Fruit fly (Drosophila melanogaster): Measurements from ENCODE around the gene Msr-110.

Gene Msr-110

DNA sequence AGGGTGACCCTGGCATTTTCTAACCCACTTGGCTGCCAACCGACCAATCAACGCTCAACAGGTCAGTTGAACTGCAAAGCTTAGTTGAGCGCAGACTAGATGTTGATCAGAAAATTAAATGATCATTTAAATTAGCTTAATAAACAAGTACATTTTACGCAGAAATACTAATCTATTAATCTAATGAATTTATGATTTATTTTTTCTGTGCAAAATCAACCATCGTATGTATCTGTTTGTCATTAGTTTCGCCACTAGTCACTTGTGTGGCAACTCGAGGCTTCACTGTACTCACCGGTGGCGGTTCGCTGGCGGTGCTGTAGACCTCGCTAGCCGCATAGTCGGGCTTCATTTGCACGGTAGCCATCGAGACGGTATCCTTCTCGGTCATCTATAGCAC, 605 bp downstream of the Msr-110 start (continued):
- TF ChIP-seq dysf (GFP tag; IDR thresholded peaks at IDR 0.05) (0 out of 3 replicates have a peak, but pooled peaks have one; percentile 6), CG6254 (GFP tag; optimal IDR thresholded peaks at IDR 0.05) (peak; percentile 31), Ptx1 (GFP tag; IDR thresholded peaks at IDR 0.05) (0 out of 2 replicates have a peak, but pooled peaks have one; percentile 11), prd (optimal IDR thresholded peaks at IDR 0.05) (no peak), prd (GFP tag; IDR thresholded peaks at IDR 0.05) (peak; percentile 10; the same call in 1 of the 3 replicates), Med (GFP tag) (peak; percentile 77), disco-r (GFP tag; optimal IDR thresholded peaks at IDR 0.05) (no peak), lola (GFP tag; optimal IDR thresholded peaks at IDR 0.05) (no peak), CG14014 (GFP tag; IDR thresholded peaks at IDR 0.05) (no peak)

DNA sequence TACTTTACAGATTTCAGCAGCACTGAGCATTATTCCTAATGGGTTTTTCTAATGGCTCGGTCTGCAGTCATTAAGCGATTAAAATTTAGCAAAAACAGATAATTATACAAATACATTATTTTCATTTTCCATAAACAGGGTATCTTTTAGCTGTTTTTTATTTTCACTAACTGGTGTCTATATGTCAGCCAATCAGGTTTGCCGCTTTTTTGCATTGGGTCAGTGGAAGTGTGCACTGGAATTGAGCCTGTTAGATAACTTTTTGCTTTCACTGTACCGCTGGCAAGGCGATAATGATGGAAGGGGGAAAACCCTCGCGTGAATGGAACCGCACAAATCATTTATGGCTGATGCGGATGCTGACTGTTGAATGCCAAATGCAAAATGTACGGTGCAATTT, 1.6 kb downstream of the Msr-110 start:
- TF ChIP-seq CG15514 (GFP tag; optimal IDR thresholded peaks at IDR 0.05) (no peak), Med (GFP tag) (peak; percentile 43), CG8388 (GFP tag; optimal IDR thresholded peaks at IDR 0.05) (peak; percentile 62), lilli (GFP tag; optimal IDR thresholded peaks at IDR 0.05) (no peak)

DNA sequence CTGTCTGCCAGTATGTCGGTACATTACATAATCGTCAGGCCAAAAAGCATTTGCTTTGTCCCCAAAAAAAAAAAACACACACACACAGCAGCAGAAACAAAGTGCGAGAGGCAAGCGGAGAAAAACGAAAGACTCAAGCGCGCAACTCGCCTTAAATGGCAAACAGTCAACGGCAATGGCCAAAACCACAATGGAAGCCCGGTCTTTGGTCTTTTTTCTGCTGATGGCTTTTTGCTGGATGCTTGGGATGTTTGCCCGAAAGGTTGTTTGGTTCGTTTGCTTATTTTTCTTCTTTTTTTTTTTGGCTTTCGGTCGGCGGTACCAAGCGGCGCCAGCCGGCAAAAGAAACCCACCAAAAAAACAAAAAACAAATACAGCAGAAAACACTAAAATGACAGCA, 6.1 kb downstream of the Msr-110 start:
- peak in 1 of 2 experiments; percentile 75 for TF ChIP-seq Pdp1 (GFP tag; optimal IDR thresholded peaks at IDR 0.05)
- 0 out of 3 replicates have a peak, but pooled peaks have one; percentile 17 for TF ChIP-seq CG2889 (GFP tag; IDR thresholded peaks at IDR 0.05)
- TF ChIP-seq Drgx (GFP tag; IDR thresholded peaks at IDR 0.05): peak; percentile 31; the same call in 1 of the 2 replicates
- no peak for TF ChIP-seq Awh (GFP tag; IDR thresholded peaks at IDR 0.05)
- 0 out of 2 replicates have a peak, but pooled peaks have one; percentile 10 for TF ChIP-seq CG9932 (GFP tag; IDR thresholded peaks at IDR 0.05)
- TF ChIP-seq chinmo (GFP tag; IDR thresholded peaks at IDR 0.05; ENCODE audit: partially characterized antibody): 0 out of 4 replicates have a peak, but pooled peaks have one; percentile 39

DNA sequence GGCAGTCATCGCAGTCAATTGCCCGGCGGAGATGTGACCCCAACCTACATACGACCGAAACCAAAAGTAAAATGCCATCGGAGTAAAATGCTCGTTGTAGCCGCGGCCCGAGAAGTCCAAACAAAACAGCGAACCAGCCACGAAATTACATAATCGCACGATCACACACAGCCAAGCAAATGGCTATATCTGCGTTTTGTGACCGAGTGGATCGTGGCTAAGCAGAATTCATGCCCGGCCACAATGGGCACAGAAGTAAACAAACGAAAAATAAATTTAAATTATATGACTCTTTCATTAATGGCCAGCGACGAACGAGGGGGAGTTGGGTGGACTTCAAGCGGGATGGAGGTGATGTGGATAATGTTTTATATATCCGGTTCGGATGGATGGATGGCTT, 7.4 kb downstream of the Msr-110 start:
- TF ChIP-seq CG14965 (GFP tag; optimal IDR thresholded peaks at IDR 0.05; ENCODE audit: borderline replicate concordance): no peak
- TF ChIP-seq CG17385 (GFP tag; optimal IDR thresholded peaks at IDR 0.05): no peak
- no peak for TF ChIP-seq CG31441 (GFP tag; IDR thresholded peaks at IDR 0.05)
- TF ChIP-seq CG12769 (tag; optimal IDR thresholded peaks at IDR 0.05): peak; percentile 88
- no peak for TF ChIP-seq Lim3 (GFP tag; IDR thresholded peaks at IDR 0.05)
- no peak for TF ChIP-seq CG17829 (tag; optimal IDR thresholded peaks at IDR 0.05)
- TF ChIP-seq insv (GFP tag; optimal IDR thresholded peaks at IDR 0.05): no peak
- peak; percentile 63 for TF ChIP-seq Deaf1 (tag; optimal IDR thresholded peaks at IDR 0.05)
- no peak for TF ChIP-seq dysf (GFP tag; IDR thresholded peaks at IDR 0.05)
- no peak for TF ChIP-seq chn (GFP tag; optimal IDR thresholded peaks at IDR 0.05)
- no peak for TF ChIP-seq zf30C (GFP tag; optimal IDR thresholded peaks at IDR 0.05)
- no peak for TF ChIP-seq mam (GFP tag; optimal IDR thresholded peaks at IDR 0.05)
- TF ChIP-seq mld (GFP tag; IDR thresholded peaks at IDR 0.05; ENCODE audit: partially characterized antibody): no peak
- TF ChIP-seq shn (GFP tag; optimal IDR thresholded peaks at IDR 0.05): no peak
- no peak for TF ChIP-seq CG13624 (GFP tag; optimal IDR thresholded peaks at IDR 0.05)
- peak; percentile 29 for TF ChIP-seq mirr (GFP tag; optimal IDR thresholded peaks at IDR 0.05)
- TF ChIP-seq Eip74EF (GFP tag; optimal IDR thresholded peaks at IDR 0.05): peak in 1 of 2 experiments; percentile 18
- no peak for TF ChIP-seq Fer1 (GFP tag; optimal IDR thresholded peaks at IDR 0.05)
- no peak for TF ChIP-seq Spps (tag; optimal IDR thresholded peaks at IDR 0.05)
- no peak for TF ChIP-seq CG6254 (GFP tag; optimal IDR thresholded peaks at IDR 0.05)
- no peak for TF ChIP-seq chif (GFP tag; optimal IDR thresholded peaks at IDR 0.05)
- TF ChIP-seq slbo (GFP tag; IDR thresholded peaks at IDR 0.05): 0 out of 2 replicates have a peak, but pooled peaks have one; percentile 8
- TF ChIP-seq D19B (GFP tag; optimal IDR thresholded peaks at IDR 0.05): no peak
- TF ChIP-seq sr (GFP tag; IDR thresholded peaks at IDR 0.05): no peak
- 0 out of 4 replicates have a peak, but pooled peaks have one; percentile 59 for TF ChIP-seq chinmo (GFP tag; IDR thresholded peaks at IDR 0.05; ENCODE audit: partially characterized antibody)
- TF ChIP-seq CG10147 (GFP tag; optimal IDR thresholded peaks at IDR 0.05): no peak
- peak in 1 of 2 experiments; percentile 4 for TF ChIP-seq Hr78 (GFP tag; optimal IDR thresholded peaks at IDR 0.05)
- TF ChIP-seq CG17359 (tag; optimal IDR thresholded peaks at IDR 0.05): no peak
- peak; percentile 47 for TF ChIP-seq sens (GFP tag)
- no peak for TF ChIP-seq her (GFP tag; optimal IDR thresholded peaks at IDR 0.05)
